In genomic region chr3L:2893846-2894511, dm6 we compare ENCODE assay signal across 2 fruit fly cellular contexts.
TF ChIP-seq lines count a peak whose summit lies in the region.

No protein-coding gene starts in this region.

- TF ChIP-seq CTCF in whole organism, embryonic (GFP tag; optimal IDR thresholded peaks at IDR 0.05; lab: Kevin White, UChicago), result peak; percentile 23

TF ChIP-seq in whole organism, embryonic, 481 proteins besides CTCF, POLR2A, EP300 and RAD21:
- no peak for TF ChIP-seq CG3726 (GFP tag; IDR thresholded peaks at IDR 0.05; lab: Robert Waterston, UW)
- no peak for TF ChIP-seq CG2129 (GFP tag; IDR thresholded peaks at IDR 0.05; lab: Robert Waterston, UW; ENCODE audit: partially characterized antibody)
- TF ChIP-seq CG2199 (GFP tag; IDR thresholded peaks at IDR 0.05; lab: Robert Waterston, UW), result peak; percentile 26; the same call in 1 of the 3 replicates
- no peak for TF ChIP-seq sr (GFP tag; IDR thresholded peaks at IDR 0.05; lab: Robert Waterston, UW)
- peak; percentile 9 for TF ChIP-seq CG11504 (tag; optimal IDR thresholded peaks at IDR 0.05; lab: Kevin White, UChicago)
- no peak for TF ChIP-seq crp (GFP tag; optimal IDR thresholded peaks at IDR 0.05; lab: Kevin White, UChicago)
- no peak for TF ChIP-seq Chrac-16 (GFP tag; optimal IDR thresholded peaks at IDR 0.05; lab: Kevin White, UChicago)
- TF ChIP-seq Ets65A (GFP tag; lab: Kevin White, UChicago), result peak; percentile 27
- TF ChIP-seq otp (GFP tag; IDR thresholded peaks at IDR 0.05; lab: Robert Waterston, UW), result no peak
- peak; percentile 95 for TF ChIP-seq CG18011 (GFP tag; optimal IDR thresholded peaks at IDR 0.05; lab: Kevin White, UChicago)
- TF ChIP-seq danr (GFP tag; IDR thresholded peaks at IDR 0.05; lab: Robert Waterston, UW), result no peak
- no peak for TF ChIP-seq CG2202 (tag; optimal IDR thresholded peaks at IDR 0.05; lab: Kevin White, UChicago)
- TF ChIP-seq CG8359 (GFP tag; optimal IDR thresholded peaks at IDR 0.05; lab: Kevin White, UChicago; ENCODE audit: borderline replicate concordance), result peak; percentile 100
- TF ChIP-seq vfl (GFP tag; optimal IDR thresholded peaks at IDR 0.05; lab: Kevin White, UChicago), result no peak
- TF ChIP-seq psq (GFP tag; optimal IDR thresholded peaks at IDR 0.05; lab: Kevin White, UChicago), result no peak
- no peak for TF ChIP-seq CG12744 (GFP tag; optimal IDR thresholded peaks at IDR 0.05; lab: Kevin White, UChicago)
- TF ChIP-seq dmrt99B (tag; optimal IDR thresholded peaks at IDR 0.05; lab: Kevin White, UChicago), result no peak
- 0 out of 4 replicates have a peak, but pooled peaks have one; percentile 30 for TF ChIP-seq chinmo (GFP tag; IDR thresholded peaks at IDR 0.05; lab: Robert Waterston, UW; ENCODE audit: partially characterized antibody)
- peak; percentile 38 for TF ChIP-seq CG9437 (GFP tag; optimal IDR thresholded peaks at IDR 0.05; lab: Kevin White, UChicago)
- no peak for TF ChIP-seq CG16779 (GFP tag; IDR thresholded peaks at IDR 0.05; lab: Robert Waterston, UW)
- no peak for TF ChIP-seq Aef1 (GFP tag; IDR thresholded peaks at IDR 0.05; lab: Robert Waterston, UW)
- TF ChIP-seq GATAe (GFP tag; conservative IDR thresholded peaks at IDR 0.05; lab: Robert Waterston, UW), result no peak
- no peak for TF ChIP-seq pnt (GFP tag; optimal IDR thresholded peaks at IDR 0.05; lab: Kevin White, UChicago)
- TF ChIP-seq Rfx (GFP tag; IDR thresholded peaks at IDR 0.05; lab: Robert Waterston, UW), result no peak
- no peak for TF ChIP-seq CG13296 (GFP tag; optimal IDR thresholded peaks at IDR 0.05; lab: Kevin White, UChicago)
- TF ChIP-seq cwo (GFP tag; optimal IDR thresholded peaks at IDR 0.05; lab: Kevin White, UChicago), result no peak
- TF ChIP-seq slbo (GFP tag; IDR thresholded peaks at IDR 0.05; lab: Robert Waterston, UW), result no peak
- no peak for TF ChIP-seq onecut (GFP tag; IDR thresholded peaks at IDR 0.05; lab: Robert Waterston, UW)
- peak; percentile 92 for TF ChIP-seq stwl (tag; optimal IDR thresholded peaks at IDR 0.05; lab: Kevin White, UChicago)
- no peak for TF ChIP-seq Doc3 (GFP tag; IDR thresholded peaks at IDR 0.05; lab: Robert Waterston, UW; ENCODE audit: partially characterized antibody)
- peak; percentile 12 for TF ChIP-seq Sox102F (GFP tag; optimal IDR thresholded peaks at IDR 0.05; lab: Kevin White, UChicago)
- no peak for TF ChIP-seq CkIIα-i1 (GFP tag; IDR thresholded peaks at IDR 0.05; lab: Robert Waterston, UW)
- no peak for TF ChIP-seq YL-1 (GFP tag; optimal IDR thresholded peaks at IDR 0.05; lab: Kevin White, UChicago)
- TF ChIP-seq lmd (GFP tag; IDR thresholded peaks at IDR 0.05; lab: Robert Waterston, UW), result no peak
- no peak for TF ChIP-seq HmgD (GFP tag; optimal IDR thresholded peaks at IDR 0.05; lab: Kevin White, UChicago)
- TF ChIP-seq Poxn (GFP tag; IDR thresholded peaks at IDR 0.05; lab: Robert Waterston, UW), result no peak
- no peak for TF ChIP-seq CG14710 (tag; optimal IDR thresholded peaks at IDR 0.05; lab: Kevin White, UChicago)
- TF ChIP-seq sisA (GFP tag; IDR thresholded peaks at IDR 0.05; lab: Robert Waterston, UW), result no peak
- TF ChIP-seq maf-S (GFP tag; optimal IDR thresholded peaks at IDR 0.05; lab: Kevin White, UChicago), result no peak
- TF ChIP-seq CG31388 (GFP tag; optimal IDR thresholded peaks at IDR 0.05; lab: Kevin White, UChicago), result no peak
- no peak for TF ChIP-seq CG10654 (GFP tag; optimal IDR thresholded peaks at IDR 0.05; lab: Kevin White, UChicago)
- no peak for TF ChIP-seq CG1602 (GFP tag; optimal IDR thresholded peaks at IDR 0.05; lab: Kevin White, UChicago)
- TF ChIP-seq CG14050 (GFP tag; IDR thresholded peaks at IDR 0.05; lab: Robert Waterston, UW), result no peak

TF ChIP-seq in whole organism, wandering third instar larva, 38 proteins besides CTCF, POLR2A, EP300 and RAD21:
- TF ChIP-seq N (GFP tag; optimal IDR thresholded peaks at IDR 0.05; lab: Kevin White, UChicago), result no peak
- TF ChIP-seq Myc (optimal IDR thresholded peaks at IDR 0.05; lab: Kevin White, UChicago), result peak; percentile 32
